Fruit fly (Drosophila melanogaster) whole organism, embryonic: Measurements from ENCODE around the gene Jarid2.

ENCODE experiments used
- Bteb2 ChIP-seq: fragments of 200-800 bp; sonication (Bioruptor generic); optimal IDR thresholded peaks from 2 replicates; lab custom pipeline; 2016; ENCODE audit warnings: missing biosample characterization, missing genetic modification characterization
- CG10431 ChIP-seq: fragments of 200-800 bp; sonication (Bioruptor generic); optimal IDR thresholded peaks from 3 replicates; lab custom pipeline; 2018; ENCODE audit warnings: missing biosample characterization, mild to moderate bottlenecking, missing genetic modification characterization
- CG10462 ChIP-seq: fragments of 200-800 bp; sonication (Bioruptor generic); optimal IDR thresholded peaks from 2 replicates; lab custom pipeline; 2016; ENCODE audit warnings: missing biosample characterization, missing genetic modification characterization
- CG10959 ChIP-seq: fragments of 200-800 bp; sonication (Bioruptor generic); IDR thresholded peaks from 2 replicates; pipeline ENCODE4 v1.3.6; 2022; ENCODE audit warnings: missing biosample characterization, missing genetic modification characterization
- CG1233 ChIP-seq: fragments of 200-800 bp; sonication (Bioruptor generic); optimal IDR thresholded peaks from 4 replicates; lab custom pipeline; 2018; ENCODE audit warnings: missing biosample characterization, mild to moderate bottlenecking, missing genetic modification characterization
- CG14441 ChIP-seq: fragments of 200-800 bp; sonication (Bioruptor generic); IDR thresholded peaks from 2 replicates; pipeline ENCODE4 v1.3.6; 2022; ENCODE audit warnings: missing biosample characterization, missing genetic modification characterization
- CG14965 ChIP-seq: fragments of 200-800 bp; sonication (Bioruptor generic); optimal IDR thresholded peaks from 2 replicates; lab custom pipeline; 2016; ENCODE audit warnings: missing biosample characterization, missing genetic modification characterization, borderline replicate concordance
- CG15011 ChIP-seq: fragments of 200-800 bp; sonication (Bioruptor generic); optimal IDR thresholded peaks from 3 replicates; lab custom pipeline; 2018; ENCODE audit warnings: missing biosample characterization, mild to moderate bottlenecking, missing genetic modification characterization
- CG1529 ChIP-seq: fragments of 200-800 bp; sonication (Bioruptor generic); optimal IDR thresholded peaks from 3 replicates; lab custom pipeline; 2018; ENCODE audit warnings: missing biosample characterization, missing genetic modification characterization
- CG15696 ChIP-seq: fragments of 200-800 bp; sonication (Bioruptor generic); optimal IDR thresholded peaks from 2 replicates; lab custom pipeline; 2019; ENCODE audit warnings: missing biosample characterization, mild to moderate bottlenecking, missing genetic modification characterization, moderate library complexity
- CG1602 ChIP-seq: fragments of 200-800 bp; sonication (Bioruptor generic); optimal IDR thresholded peaks from 3 replicates; lab custom pipeline; 2016; ENCODE audit warnings: missing biosample characterization, missing genetic modification characterization
- CG17328 ChIP-seq: fragments of 200-800 bp; sonication (Bioruptor generic); IDR thresholded peaks from 2 replicates; pipeline ENCODE4 v1.3.6; 2022; ENCODE audit warnings: missing biosample characterization, missing genetic modification characterization
- CG17361 ChIP-seq: fragments of 200-800 bp; sonication (Bioruptor generic); IDR thresholded peaks from 3 replicates; pipeline ENCODE4 v1.3.6; 2022; ENCODE audit warnings: missing biosample characterization, missing genetic modification characterization
- CG18764 ChIP-seq: fragments of 200-800 bp; sonication (Bioruptor generic); optimal IDR thresholded peaks from 3 replicates; lab custom pipeline; 2016; ENCODE audit warnings: missing biosample characterization, missing genetic modification characterization
- CG2120 ChIP-seq: fragments of 200-800 bp; sonication (Bioruptor generic); optimal IDR thresholded peaks from 3 replicates; lab custom pipeline; 2016; ENCODE audit warnings: missing biosample characterization, missing genetic modification characterization
- CG3065 ChIP-seq: fragments of 200-800 bp; sonication (Bioruptor generic); optimal IDR thresholded peaks from 2 replicates; lab custom pipeline; 2016; ENCODE audit warnings: missing biosample characterization, missing genetic modification characterization
- CG3281 ChIP-seq: fragments of 200-800 bp; sonication (Bioruptor generic); optimal IDR thresholded peaks from 3 replicates; lab custom pipeline; 2017; ENCODE audit warnings: missing biosample characterization, mild to moderate bottlenecking, missing genetic modification characterization
- CG3407 ChIP-seq: fragments of 200-800 bp; sonication (Bioruptor generic); optimal IDR thresholded peaks from 2 replicates; lab custom pipeline; 2018; ENCODE audit warnings: missing biosample characterization, mild to moderate bottlenecking, missing genetic modification characterization
- CG4360 ChIP-seq: fragments of 200-800 bp; sonication (Bioruptor generic); IDR thresholded peaks from 2 replicates; pipeline ENCODE4 v1.3.6; 2022; ENCODE audit warnings: missing biosample characterization, missing genetic modification characterization
- CG4820 ChIP-seq: fragments of 200-800 bp; sonication (Bioruptor generic); optimal IDR thresholded peaks from 3 replicates; lab custom pipeline; 2016; ENCODE audit warnings: missing biosample characterization, missing genetic modification characterization
- CG6683 ChIP-seq: fragments of 200-800 bp; sonication (Bioruptor generic); optimal IDR thresholded peaks from 2 replicates; lab custom pipeline; 2017; ENCODE audit warnings: missing biosample characterization, mild to moderate bottlenecking, missing genetic modification characterization, missing genetic modification reagents
- CG6813 ChIP-seq: fragments of 200-800 bp; sonication (Bioruptor generic); optimal IDR thresholded peaks from 2 replicates; lab custom pipeline; 2017; ENCODE audit warnings: missing biosample characterization, missing genetic modification characterization, mild to moderate bottlenecking, moderate library complexity, missing genetic modification reagents
- CG9727 ChIP-seq: fragments of 200-800 bp; sonication (Bioruptor generic); optimal IDR thresholded peaks from 3 replicates; lab custom pipeline; 2017; ENCODE audit warnings: missing biosample characterization, mild to moderate bottlenecking, missing genetic modification characterization
- CG9817 ChIP-seq: fragments of 200-800 bp; sonication (Bioruptor generic); optimal IDR thresholded peaks from 2 replicates; lab custom pipeline; 2018; ENCODE audit warnings: missing biosample characterization, mild to moderate bottlenecking, missing genetic modification characterization, moderate library complexity
- CHES-1-like ChIP-seq: fragments of 200-800 bp; sonication (Bioruptor generic); optimal IDR thresholded peaks from 2 replicates; lab custom pipeline; 2016; ENCODE audit warnings: missing biosample characterization, missing genetic modification characterization
- E2f1 ChIP-seq: fragments of 200-800 bp; sonication (Bioruptor generic); IDR thresholded peaks from 2 replicates; pipeline ENCODE4 v1.3.6; 2022; ENCODE audit warnings: missing biosample characterization, missing genetic modification characterization
- Fer1 ChIP-seq: fragments of 200-800 bp; sonication (Bioruptor generic); optimal IDR thresholded peaks from 2 replicates; lab custom pipeline; 2017; ENCODE audit warnings: missing biosample characterization, mild to moderate bottlenecking, missing genetic modification characterization
- HHEX ChIP-seq: fragments of 200-800 bp; sonication (Bioruptor generic); optimal IDR thresholded peaks from 3 replicates; lab custom pipeline; 2017; ENCODE audit warnings: missing biosample characterization, mild to moderate bottlenecking, missing genetic modification characterization, missing genetic modification reagents
- Hey ChIP-seq: fragments of 200-800 bp; sonication (Bioruptor generic); optimal IDR thresholded peaks from 3 replicates; lab custom pipeline; 2018; ENCODE audit warnings: missing biosample characterization, mild to moderate bottlenecking, missing genetic modification characterization
- Kr ChIP-seq: fragments of 200-800 bp; sonication (Bioruptor generic); optimal IDR thresholded peaks from 2 replicates; lab custom pipeline; 2017; ENCODE audit warnings: missing biosample characterization, mild to moderate bottlenecking, missing genetic modification characterization
- Nf-YA ChIP-seq: fragments of 200-800 bp; sonication (Bioruptor generic); IDR thresholded peaks from 2 replicates; pipeline ENCODE4 v1.3.6; 2022; ENCODE audit warnings: missing biosample characterization, missing genetic modification characterization
- Nf-YC ChIP-seq: fragments of 200-800 bp; optimal IDR thresholded peaks from 3 replicates; lab custom pipeline; 2019; ENCODE audit warnings: missing biosample characterization, mild to moderate bottlenecking, missing genetic modification characterization, moderate library complexity
- Oaz ChIP-seq: fragments of 200-800 bp; sonication (Bioruptor generic); IDR thresholded peaks from 2 replicates; pipeline ENCODE4 v1.3.6; 2022; ENCODE audit warnings: missing biosample characterization, missing genetic modification characterization
- Poxn ChIP-seq: fragments of 200-800 bp; sonication (Bioruptor generic); IDR thresholded peaks from 2 replicates; pipeline ENCODE4 v1.3.6; 2022; ENCODE audit warnings: missing biosample characterization, missing genetic modification characterization
- Sox102F ChIP-seq: fragments of 200-800 bp; sonication (Bioruptor generic); optimal IDR thresholded peaks from 2 replicates; lab custom pipeline; 2018; ENCODE audit warnings: missing biosample characterization, mild to moderate bottlenecking, missing genetic modification characterization, moderate library complexity
- YL-1 ChIP-seq: fragments of 200-800 bp; sonication (Bioruptor generic); optimal IDR thresholded peaks from 3 replicates; lab custom pipeline; 2017; ENCODE audit warnings: missing biosample characterization, mild to moderate bottlenecking, missing genetic modification characterization
- aop ChIP-seq: fragments of 200-800 bp; sonication (Bioruptor generic); IDR thresholded peaks from 2 replicates; pipeline ENCODE4 v1.3.6; 2022; ENCODE audit warnings: missing biosample characterization, missing genetic modification characterization
- ap ChIP-seq: fragments of 200-800 bp; sonication (Bioruptor generic); IDR thresholded peaks from 2 replicates; pipeline ENCODE4 v1.3.6; 2022; ENCODE audit warnings: missing biosample characterization, missing genetic modification characterization
- cad ChIP-seq: fragments of >200 bp; optimal IDR thresholded peaks from 2 replicates; lab custom pipeline; 2017; ENCODE audit warnings: missing biosample characterization, missing genetic modification characterization
- chinmo ChIP-seq: fragments of 200-800 bp; sonication (Bioruptor generic); IDR thresholded peaks from 4 replicates; pipeline ENCODE4 v1.3.6; 2022; ENCODE audit warnings: missing biosample characterization, missing genetic modification characterization; ENCODE audit not compliant: partially characterized antibody
- dm ChIP-seq: fragments of 200-800 bp; sonication (Bioruptor generic); optimal IDR thresholded peaks from 3 replicates; lab custom pipeline; 2016; ENCODE audit warnings: missing biosample characterization, missing genetic modification characterization
- emc ChIP-seq: fragments of 200-800 bp; sonication (Bioruptor generic); optimal IDR thresholded peaks from 2 replicates; lab custom pipeline; 2016; ENCODE audit warnings: missing biosample characterization, missing genetic modification characterization
- insv ChIP-seq, 2 experiments: fragments of 200-800 bp; sonication (Bioruptor generic); optimal IDR thresholded peaks; 3 replicates each; lab custom pipeline; 2016 to 2018; ENCODE audit warnings: missing biosample characterization in 2 of 2, missing genetic modification characterization in 2 of 2
- mirr ChIP-seq: fragments of 200-800 bp; sonication (Bioruptor generic); optimal IDR thresholded peaks from 3 replicates; lab custom pipeline; 2018; ENCODE audit warnings: missing biosample characterization, mild to moderate bottlenecking, missing genetic modification characterization
- nau ChIP-seq: fragments of 200-800 bp; sonication (Bioruptor generic); optimal IDR thresholded peaks from 3 replicates; lab custom pipeline; 2017; ENCODE audit warnings: missing biosample characterization, mild to moderate bottlenecking, missing genetic modification characterization, missing genetic modification reagents
- prd ChIP-seq, 3 experiments: fragments of >200 bp in 2 of 3; fragments of 200-800 bp in 1 of 3; sonication (Bioruptor generic) in 1 of 3; optimal IDR thresholded peaks in 2 of 3; IDR thresholded peaks in 1 of 3; 2 replicates in 2 of 3; 3 replicates in 1 of 3; pipeline versions ENCODE4 v1.3.6 to Lab custom; 2017 to 2022; ENCODE audit warnings: missing biosample characterization in 1 of 3, missing genetic modification characterization in 1 of 3
- pros ChIP-seq: fragments of 200-800 bp; sonication (Bioruptor generic); optimal IDR thresholded peaks from 3 replicates; lab custom pipeline; 2019; ENCODE audit warnings: missing biosample characterization, mild to moderate bottlenecking, missing genetic modification characterization, moderate library complexity
- slbo ChIP-seq: fragments of 200-800 bp; sonication (Bioruptor generic); IDR thresholded peaks from 2 replicates; pipeline ENCODE4 v1.3.6; 2022; ENCODE audit warnings: missing biosample characterization, missing genetic modification characterization
- tap ChIP-seq: fragments of 200-800 bp; optimal IDR thresholded peaks from 3 replicates; lab custom pipeline; 2019; ENCODE audit warnings: missing biosample characterization, mild to moderate bottlenecking, missing genetic modification characterization, moderate library complexity
- tll ChIP-seq, 2 experiments: fragments of 200-800 bp in 1 of 2; fragments of >200 bp in 1 of 2; sonication (Bioruptor generic) in 1 of 2; optimal IDR thresholded peaks; 2 replicates each; lab custom pipeline; 2017 to 2019; ENCODE audit warnings: missing biosample characterization in 2 of 2, missing genetic modification characterization in 2 of 2, mild to moderate bottlenecking in 1 of 2, moderate library complexity in 1 of 2

Jarid2 gene

DNA sequence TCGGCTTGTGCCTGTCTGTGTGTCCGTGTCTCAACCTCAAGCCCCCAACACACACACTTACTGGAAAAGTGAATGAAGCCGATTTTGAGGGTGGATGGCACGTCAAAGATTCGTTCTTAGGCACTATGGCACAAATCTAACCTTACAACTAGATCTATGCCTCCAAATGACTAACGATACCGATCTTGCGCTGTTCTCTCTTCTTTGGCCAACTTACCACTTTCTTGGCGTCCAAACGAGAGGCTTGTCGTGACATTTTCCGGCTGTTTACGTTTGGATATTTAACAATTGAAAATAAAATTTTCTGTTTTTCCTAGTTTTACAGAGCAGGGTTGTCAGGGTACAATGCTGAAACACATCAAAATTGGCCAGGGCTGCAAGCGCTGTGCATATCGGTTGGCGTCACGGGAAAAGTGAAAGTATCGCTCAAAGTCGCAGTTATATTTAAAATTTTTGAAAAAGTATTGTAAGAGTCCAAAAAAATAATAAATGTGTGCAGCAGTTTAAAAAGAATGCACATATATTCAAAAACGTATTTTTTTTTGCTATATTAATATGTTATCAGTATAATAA is 34.8 kb upstream of the Jarid2 start, which contains the start of the genes Bet3 and Nf-YA (continued):
- TF ChIP-seq CG17328 (GFP tag; lab: Robert Waterston, UW), result peak; percentile 31; the same call in 1 of the 2 replicates
- peak; percentile 3 for TF ChIP-seq CG3065 (GFP tag; lab: Kevin White, UChicago)
- peak; percentile 41 for TF ChIP-seq CG9727 (GFP tag; lab: Kevin White, UChicago)
- no peak for TF ChIP-seq mirr (GFP tag; lab: Kevin White, UChicago)
- no peak for TF ChIP-seq CG10462 (GFP tag; lab: Kevin White, UChicago)
- no peak for TF ChIP-seq Kr (GFP tag; lab: Kevin White, UChicago)
- TF ChIP-seq Sox102F (GFP tag; lab: Kevin White, UChicago), result peak; percentile 4
- TF ChIP-seq CG6813 (GFP tag; lab: Kevin White, UChicago), result no peak
- TF ChIP-seq nau (GFP tag; lab: Kevin White, UChicago), result no peak
- no peak for TF ChIP-seq aop
- TF ChIP-seq tap (tag; lab: Kevin White, UChicago), result no peak
- TF ChIP-seq CG4360 (GFP tag; lab: Robert Waterston, UW), result no peak
- peak; percentile 43 for TF ChIP-seq Nf-YC (tag; lab: Kevin White, UChicago)
- peak; percentile 63 for TF ChIP-seq CHES-1-like
- TF ChIP-seq CG10431 (GFP tag; lab: Kevin White, UChicago), result peak; percentile 8
- peak; percentile 48 for TF ChIP-seq CG17361
- no peak for TF ChIP-seq dm (GFP tag; lab: Kevin White, UChicago)
- TF ChIP-seq CG1602, result peak; percentile 2
- TF ChIP-seq CG15011, result no peak
- TF ChIP-seq tll (GFP tag; optimal IDR thresholded peaks at IDR 0.05; lab: Kevin White, UChicago), result no peak
- TF ChIP-seq Nf-YA (GFP tag; lab: Robert Waterston, UW), result no peak
- TF ChIP-seq chinmo (GFP tag; lab: Robert Waterston, UW), result 0 out of 4 replicates have a peak, but pooled peaks have one; percentile 46
- peak; percentile 58 for TF ChIP-seq CG9817 (tag; lab: Kevin White, UChicago)
- no peak for TF ChIP-seq emc (GFP tag; lab: Kevin White, UChicago)
- TF ChIP-seq pros (GFP tag; lab: Kevin White, UChicago), result no peak
- peak; percentile 80 for TF ChIP-seq YL-1 (GFP tag; lab: Kevin White, UChicago)
- TF ChIP-seq CG14965 (GFP tag; lab: Kevin White, UChicago), result no peak
- TF ChIP-seq CG4820 (GFP tag; lab: Kevin White, UChicago), result peak; percentile 14
- TF ChIP-seq CG1529 (GFP tag; lab: Kevin White, UChicago), result no peak
- peak; percentile 6 for TF ChIP-seq CG18764 (GFP tag; lab: Kevin White, UChicago)
- TF ChIP-seq CG6683 (GFP tag; lab: Kevin White, UChicago), result no peak
- no peak for TF ChIP-seq insv (GFP tag; optimal IDR thresholded peaks at IDR 0.05; lab: Kevin White, UChicago)
- peak; percentile 3 for TF ChIP-seq Fer1 (GFP tag; lab: Kevin White, UChicago)
- peak; percentile 63 for TF ChIP-seq CG2120 (GFP tag; lab: Kevin White, UChicago)
- no peak for TF ChIP-seq CG3407 (GFP tag; lab: Kevin White, UChicago)
- TF ChIP-seq slbo, result peak; percentile 88
- TF ChIP-seq Hey (tag; lab: Kevin White, UChicago), result no peak
- TF ChIP-seq E2f1, result peak; percentile 19; the same call in 1 of the 2 replicates
- TF ChIP-seq HHEX (GFP tag; lab: Kevin White, UChicago), result peak; percentile 12
- TF ChIP-seq CG14441 (GFP tag; lab: Robert Waterston, UW), result peak; percentile 59
- TF ChIP-seq Oaz (GFP tag; lab: Robert Waterston, UW), result no peak
- peak; percentile 55 for TF ChIP-seq CG15696 (tag; lab: Kevin White, UChicago)
- no peak for TF ChIP-seq Poxn
- TF ChIP-seq CG1233 (GFP tag; lab: Kevin White, UChicago), result peak; percentile 27
- TF ChIP-seq Bteb2 (GFP tag; lab: Kevin White, UChicago), result no peak
- TF ChIP-seq ap (GFP tag; lab: Robert Waterston, UW), result no peak
- no peak for TF ChIP-seq cad (GFP tag; lab: Kevin White, UChicago)
- TF ChIP-seq prd (optimal IDR thresholded peaks at IDR 0.05; lab: Kevin White, UChicago), result no peak
- TF ChIP-seq prd (GFP tag; IDR thresholded peaks at IDR 0.05; lab: Robert Waterston, UW), result peak; percentile 64; the same call in 2 of the 3 replicates
- TF ChIP-seq CG3281 (GFP tag; lab: Kevin White, UChicago), result peak; percentile 40
- TF ChIP-seq CG10959 (GFP tag; lab: Robert Waterston, UW), result no peak
